Worm (Caenorhabditis elegans): ENCODE measurements around the gene acs-4.

acs-4 gene

ce11 chrIII:7181822-7182221, 14.2 kb downstream of the acs-4 start, which contains the start of gene epg-4 (continued):
- TF ChIP-seq jun-1 (tag; optimal IDR thresholded peaks at IDR 0.05) (no peak), sptf-1 (tag; optimal IDR thresholded peaks at IDR 0.05) (no peak), C04F5.9 (tag; optimal IDR thresholded peaks at IDR 0.05) (no peak), dsc-1 (tag; optimal IDR thresholded peaks at IDR 0.05) (no peak), dpl-1 (GFP tag; optimal IDR thresholded peaks at IDR 0.05) (peak; percentile 9 to 53 (median 41)), fos-1 (tag; optimal IDR thresholded peaks at IDR 0.05) (no peak)

ce11 chrIII:7184022-7184421, 16.4 kb downstream of the acs-4 start, which contains the start of gene yju-2:
Gene yju-2, plus strand, starts transcription at chrIII:7184336.
- no peak for TF ChIP-seq ces-1 (GFP tag; optimal IDR thresholded peaks at IDR 0.05)
- TF ChIP-seq pax-3 (tag; optimal IDR thresholded peaks at IDR 0.05) = no peak
- peak; percentile 67 for TF ChIP-seq nhr-85 (tag)
- TF ChIP-seq sup-37 (GFP tag; optimal IDR thresholded peaks at IDR 0.05) = no peak
- TF ChIP-seq sox-4 (tag; optimal IDR thresholded peaks at IDR 0.05) = no peak
- TF ChIP-seq lin-14 (GFP tag; optimal IDR thresholded peaks at IDR 0.05) = peak; percentile 59
- no peak for TF ChIP-seq ets-5 (GFP tag; IDR thresholded peaks at IDR 0.05)
- TF ChIP-seq lin-13 (GFP tag; optimal IDR thresholded peaks at IDR 0.05) = peak; percentile 70
- TF ChIP-seq blmp-1 (tag; optimal IDR thresholded peaks at IDR 0.05) = peak; percentile 63
- TF ChIP-seq unc-30 (tag; optimal IDR thresholded peaks at IDR 0.05) = no peak
- peak; percentile 28 for TF ChIP-seq ztf-4 (tag; optimal IDR thresholded peaks at IDR 0.05)
- peak; percentile 65 for TF ChIP-seq rnt-1 (tag; optimal IDR thresholded peaks at IDR 0.05)
- TF ChIP-seq ceh-63 (GFP tag; optimal IDR thresholded peaks at IDR 0.05) = no peak
- TF ChIP-seq lin-39 (tag; optimal IDR thresholded peaks at IDR 0.05) = no peak
- peak; percentile 40 for TF ChIP-seq nhr-20 (tag; optimal IDR thresholded peaks at IDR 0.05)
- no peak for TF ChIP-seq tlp-1 (tag; optimal IDR thresholded peaks at IDR 0.05)
- peak; percentile 72 for TF ChIP-seq snu-23 (GFP tag; optimal IDR thresholded peaks at IDR 0.05)
- no peak for TF ChIP-seq unc-130 (tag; optimal IDR thresholded peaks at IDR 0.05)
- TF ChIP-seq zag-1 (tag; optimal IDR thresholded peaks at IDR 0.05) = no peak
- peak; percentile 74 to 83 for TF ChIP-seq efl-1 (optimal IDR thresholded peaks at IDR 0.05)
- peak; percentile 63 to 95 for TF ChIP-seq efl-1 (GFP tag; optimal IDR thresholded peaks at IDR 0.05 in 1 of 2)
- peak; percentile 47 for TF ChIP-seq mep-1 (tag; optimal IDR thresholded peaks at IDR 0.05)
- TF ChIP-seq pag-3 (tag; optimal IDR thresholded peaks at IDR 0.05; ENCODE audit: borderline replicate concordance, insufficient read depth) = no peak
- TF ChIP-seq nhr-77 (tag; optimal IDR thresholded peaks at IDR 0.05) = peak; percentile 21
- TF ChIP-seq egl-13 (tag; optimal IDR thresholded peaks at IDR 0.05) = no peak
- TF ChIP-seq nhr-90 (tag; optimal IDR thresholded peaks at IDR 0.05; ENCODE audit: poor library complexity) = peak; percentile 41
- TF ChIP-seq nhr-12 (tag; optimal IDR thresholded peaks at IDR 0.05) = no peak
- TF ChIP-seq nhr-84 (tag; optimal IDR thresholded peaks at IDR 0.05) = no peak
- TF ChIP-seq nhr-76 (tag; optimal IDR thresholded peaks at IDR 0.05) = no peak
- no peak for TF ChIP-seq nhr-11 (tag; optimal IDR thresholded peaks at IDR 0.05)
- TF ChIP-seq nhr-237 (tag; optimal IDR thresholded peaks at IDR 0.05) = peak; percentile 51
- TF ChIP-seq dpl-1 (GFP tag; optimal IDR thresholded peaks at IDR 0.05) = peak; percentile 51 to 72 (median 70)
- peak in 1 of 6 experiments; percentile 47 for TF ChIP-seq elt-3 (tag; optimal IDR thresholded peaks at IDR 0.05)
- no peak for TF ChIP-seq hlh-17 (GFP tag; optimal IDR thresholded peaks at IDR 0.05; ENCODE audit: borderline replicate concordance)
- TF ChIP-seq skn-1 (tag; optimal IDR thresholded peaks at IDR 0.05) = peak; percentile 59
- peak; percentile 56 for TF ChIP-seq lir-3 (tag; optimal IDR thresholded peaks at IDR 0.05; ENCODE audit: poor library complexity)
- peak; percentile 78 for TF ChIP-seq C16A3.4 (tag; optimal IDR thresholded peaks at IDR 0.05)
- no peak for TF ChIP-seq nhr-28 (tag; optimal IDR thresholded peaks at IDR 0.05)
- TF ChIP-seq ama-1 (optimal IDR thresholded peaks at IDR 0.05) = peak; percentile 31
- no peak for TF ChIP-seq ceh-90 (tag; optimal IDR thresholded peaks at IDR 0.05)
- TF ChIP-seq nhr-71 (tag; optimal IDR thresholded peaks at IDR 0.05) = peak; percentile 69
- TF ChIP-seq ceh-82 (tag; optimal IDR thresholded peaks at IDR 0.05) = peak in 2 of 3 experiments; percentile 28 to 75
- TF ChIP-seq zip-4 (GFP tag; optimal IDR thresholded peaks at IDR 0.05) = no peak
- peak; percentile 9; the same call in 1 of the 2 replicates for TF ChIP-seq ceh-88 (GFP tag; IDR thresholded peaks at IDR 0.05)
- TF ChIP-seq aly-2 (tag; optimal IDR thresholded peaks at IDR 0.05) = no peak
- TF ChIP-seq snpc-4 (tag; optimal IDR thresholded peaks at IDR 0.05) = no peak
- TF ChIP-seq lsy-2 (tag; optimal IDR thresholded peaks at IDR 0.05) = peak; percentile 64 to 90
- peak; percentile 27 for TF ChIP-seq swsn-7 (tag; optimal IDR thresholded peaks at IDR 0.05)
